Worm (Caenorhabditis elegans): ENCODE measurements around the gene plc-2.

Gene plc-2

DNA sequence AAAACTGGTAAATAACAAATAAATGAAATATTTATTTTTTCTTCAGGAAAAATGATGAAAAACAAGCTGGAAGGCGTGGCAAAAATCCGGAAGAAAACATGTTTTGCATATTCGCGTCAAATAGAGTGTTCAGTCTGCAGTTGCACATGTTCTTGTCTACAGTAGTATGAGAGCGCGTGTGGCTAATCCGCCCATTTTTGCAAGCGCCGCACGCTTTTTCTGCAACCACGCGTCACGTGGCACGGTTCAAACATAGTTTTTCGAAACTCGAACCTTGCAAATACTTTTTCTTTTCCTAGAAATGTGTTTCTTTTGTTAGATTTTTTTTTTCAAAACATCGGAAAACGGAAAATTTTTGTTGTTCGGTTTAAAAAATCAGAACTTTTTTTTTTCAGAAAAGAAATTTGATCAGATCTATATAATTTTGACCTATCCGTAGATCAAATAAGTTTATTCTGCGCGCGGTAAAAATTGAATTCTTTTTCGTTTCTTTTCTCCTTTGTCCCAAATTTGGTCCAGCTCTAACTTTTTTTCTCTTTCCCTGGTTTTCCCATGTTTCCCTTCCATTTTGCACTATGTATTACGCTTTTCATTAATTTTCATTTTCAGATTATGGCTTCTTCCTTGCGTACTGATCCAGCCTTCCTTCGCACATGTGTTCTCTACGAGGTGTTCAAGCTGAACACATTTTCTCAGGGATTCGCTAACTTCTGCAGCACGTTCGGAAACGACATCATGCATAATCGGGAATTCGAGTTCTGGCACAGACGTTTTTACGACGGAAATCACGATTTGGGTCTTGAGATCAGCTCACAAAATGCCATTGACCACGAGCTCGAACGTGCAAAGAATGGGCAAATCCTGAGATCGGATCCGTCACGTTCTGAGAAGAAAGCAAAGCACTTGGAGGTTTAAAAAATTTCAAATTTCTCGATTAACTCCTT, 8.0 kb upstream of the plc-2 start, which contains the start of gene Y75B12B.1:
Y75B12B.1 (plus strand) TSS at position 603 of the 944 bp plus-strand sequence.
- TF ChIP-seq ceh-43 (GFP tag; optimal IDR thresholded peaks at IDR 0.05) (no peak), sptf-1 (tag; optimal IDR thresholded peaks at IDR 0.05) (no peak), sem-2 (GFP tag; optimal IDR thresholded peaks at IDR 0.05) (no peak), cnd-1 (tag; optimal IDR thresholded peaks at IDR 0.05) (no peak), flh-1 (GFP tag; optimal IDR thresholded peaks at IDR 0.05) (no peak), ceh-39 (tag; optimal IDR thresholded peaks at IDR 0.05) (no peak), ces-1 (GFP tag; optimal IDR thresholded peaks at IDR 0.05) (no peak), blmp-1 (tag; optimal IDR thresholded peaks at IDR 0.05) (no peak), elt-3 (tag; optimal IDR thresholded peaks at IDR 0.05) (no peak)

DNA sequence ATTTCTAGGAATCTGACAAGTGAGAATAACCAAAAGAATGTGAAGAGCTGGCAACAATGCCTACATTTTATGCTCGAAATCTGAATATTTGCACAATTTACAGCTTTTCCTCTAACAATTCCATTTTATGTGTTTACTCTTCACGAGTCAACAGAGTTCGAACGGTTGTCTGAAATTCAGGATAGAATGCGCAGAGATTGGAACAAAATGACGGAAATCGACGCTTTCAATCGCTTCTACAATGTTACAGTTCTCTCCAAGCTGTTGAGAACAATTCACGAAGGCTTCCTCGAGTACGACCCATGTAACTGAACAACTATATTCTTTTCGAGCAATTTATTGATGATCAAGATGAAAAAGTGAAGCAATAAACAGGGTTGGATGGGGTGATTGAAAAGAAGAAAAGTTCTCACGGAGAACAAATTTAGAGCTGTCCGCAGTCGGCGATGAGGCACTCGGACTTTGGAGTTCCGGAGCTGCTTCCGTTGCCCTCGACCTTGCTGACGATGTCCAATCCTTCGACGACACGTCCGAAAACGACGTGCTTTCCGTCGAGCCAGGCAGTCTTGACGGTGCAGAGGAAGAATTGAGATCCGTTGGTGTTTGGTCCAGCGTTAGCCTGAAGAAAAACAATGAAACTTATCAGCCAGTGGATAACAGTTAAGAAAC, 6.0 kb upstream of the plc-2 start, which contains the start of gene Y75B12B.3:
Y75B12B.3 (minus strand) TSS at position 21 of the 669 bp plus-strand sequence.
- TF ChIP-seq sem-2 (GFP tag; optimal IDR thresholded peaks at IDR 0.05) (no peak), hlh-1 (tag; optimal IDR thresholded peaks at IDR 0.05) (no peak), bed-3 (GFP tag; optimal IDR thresholded peaks at IDR 0.05) (no peak), nhr-237 (tag; optimal IDR thresholded peaks at IDR 0.05) (no peak), unc-120 (tag; optimal IDR thresholded peaks at IDR 0.05; ENCODE audit: poor library complexity, severe bottlenecking) (no peak), M03D4.4 (tag; optimal IDR thresholded peaks at IDR 0.05) (no peak), ces-1 (GFP tag; optimal IDR thresholded peaks at IDR 0.05) (no peak), ceh-39 (tag; optimal IDR thresholded peaks at IDR 0.05) (no peak), snpc-4 (tag; optimal IDR thresholded peaks at IDR 0.05) (no peak), ham-2 (GFP tag; optimal IDR thresholded peaks at IDR 0.05) (no peak)

DNA sequence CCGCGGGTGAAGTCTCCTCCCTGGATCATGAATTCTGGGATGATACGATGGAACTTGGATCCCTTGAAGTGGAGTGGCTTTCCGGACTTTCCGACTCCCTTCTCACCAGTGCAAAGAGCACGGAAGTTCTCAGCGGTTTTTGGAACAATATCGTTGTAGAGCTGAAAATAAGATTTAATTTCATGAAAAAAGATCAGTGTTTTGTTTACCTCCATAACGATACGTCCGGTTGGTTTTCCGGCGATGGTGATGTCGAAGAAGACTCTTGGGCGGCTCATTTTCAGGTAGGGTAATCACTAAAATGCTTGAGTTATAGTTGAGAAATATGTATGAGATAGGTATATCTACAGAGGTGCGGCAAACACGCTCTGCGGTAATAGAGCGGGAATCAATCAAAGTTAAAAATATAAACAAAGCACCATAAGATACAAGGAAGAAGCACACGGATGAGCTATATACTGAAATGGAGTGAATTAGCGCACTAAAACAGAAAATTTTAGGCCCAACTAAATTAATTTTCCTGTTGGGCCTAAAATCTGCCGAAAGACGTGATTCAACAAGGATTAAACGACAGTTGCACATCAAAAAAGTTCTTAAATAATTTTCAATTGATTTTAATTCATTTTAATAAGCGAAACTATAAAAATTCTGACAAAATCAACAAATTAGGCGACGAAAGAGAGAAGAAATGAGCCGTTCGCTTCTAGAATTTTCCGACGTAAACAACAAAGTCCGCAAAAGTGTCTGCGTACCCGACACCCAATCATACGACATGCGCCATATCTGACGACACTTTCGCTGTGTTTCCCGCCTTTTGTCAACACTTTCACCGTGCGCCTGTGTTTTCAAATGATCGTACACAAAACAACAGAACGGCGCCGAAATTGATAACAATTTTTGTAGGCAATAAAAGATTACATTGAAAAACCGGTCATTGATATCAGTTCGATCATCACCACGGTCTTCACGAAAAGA, 5.0 kb upstream of the plc-2 start, which contains the start of the genes cyn-7 and bath-36:
cyn-7 (minus strand) TSS at position 296 of the 975 bp plus-strand sequence.
bath-36 (plus strand) TSS at position 806 of the 975 bp plus-strand sequence.
- TF ChIP-seq lin-32 (GFP tag; optimal IDR thresholded peaks at IDR 0.05) (no peak), mls-2 (tag; optimal IDR thresholded peaks at IDR 0.05) (no peak), nhr-76 (tag; optimal IDR thresholded peaks at IDR 0.05) (no peak), ztf-11 (tag; optimal IDR thresholded peaks at IDR 0.05) (no peak), blmp-1 (tag; optimal IDR thresholded peaks at IDR 0.05) (peak; percentile 13), unc-62 (GFP tag; optimal IDR thresholded peaks at IDR 0.05) (no peak), bed-3 (GFP tag; optimal IDR thresholded peaks at IDR 0.05) (no peak), unc-39 (tag; optimal IDR thresholded peaks at IDR 0.05) (no peak), hlh-1 (tag; optimal IDR thresholded peaks at IDR 0.05) (no peak), nhr-12 (tag; optimal IDR thresholded peaks at IDR 0.05) (no peak), elt-3 (tag; optimal IDR thresholded peaks at IDR 0.05) (no peak), nhr-28 (tag; optimal IDR thresholded peaks at IDR 0.05) (no peak), ceh-39 (tag; optimal IDR thresholded peaks at IDR 0.05) (no peak), mep-1 (tag; optimal IDR thresholded peaks at IDR 0.05) (peak; percentile 56), lin-13 (tag; optimal IDR thresholded peaks at IDR 0.05) (peak; percentile 77), nhr-237 (tag; optimal IDR thresholded peaks at IDR 0.05) (peak; percentile 1), flh-1 (GFP tag; optimal IDR thresholded peaks at IDR 0.05) (no peak), M03D4.4 (tag; optimal IDR thresholded peaks at IDR 0.05) (no peak), tbx-8 (GFP tag; optimal IDR thresholded peaks at IDR 0.05) (no peak), zip-8 (tag; optimal IDR thresholded peaks at IDR 0.05) (no peak), ces-1 (GFP tag; optimal IDR thresholded peaks at IDR 0.05) (peak; percentile 68), lsy-2 (tag; optimal IDR thresholded peaks at IDR 0.05) (peak; percentile 54), snpc-4 (tag; optimal IDR thresholded peaks at IDR 0.05) (no peak), mab-5 (tag; optimal IDR thresholded peaks at IDR 0.05) (no peak), ceh-83 (GFP tag; optimal IDR thresholded peaks at IDR 0.05) (no peak), nhr-2 (tag; optimal IDR thresholded peaks at IDR 0.05) (no peak), sptf-1 (tag; optimal IDR thresholded peaks at IDR 0.05) (peak; percentile 7), elt-1 (tag; optimal IDR thresholded peaks at IDR 0.05; ENCODE audit: borderline replicate concordance, insufficient read depth) (no peak), cnd-1 (tag; optimal IDR thresholded peaks at IDR 0.05) (no peak), ceh-43 (GFP tag; optimal IDR thresholded peaks at IDR 0.05) (no peak), pha-4 (tag; optimal IDR thresholded peaks at IDR 0.05) (peak; percentile 92), sem-2 (GFP tag; optimal IDR thresholded peaks at IDR 0.05) (no peak), unc-120 (tag; optimal IDR thresholded peaks at IDR 0.05; ENCODE audit: poor library complexity, severe bottlenecking) (peak; percentile 27), drap-1 (GFP tag; optimal IDR thresholded peaks at IDR 0.05) (peak; percentile 22), ham-2 (GFP tag; optimal IDR thresholded peaks at IDR 0.05) (no peak)
